Fruit fly (Drosophila melanogaster) whole organism, embryonic: Measurements from ENCODE around the gene CG14630.

Source experiments
- Abd-B ChIP-seq: fragments of 200-800 bp; sonication (Bioruptor generic); optimal IDR thresholded peaks from 2 replicates; lab custom pipeline; 2018; ENCODE audit warnings: missing biosample characterization, mild to moderate bottlenecking, missing genetic modification characterization, moderate library complexity
- Ada2b ChIP-seq: fragments of 200-800 bp; sonication (Bioruptor generic); IDR thresholded peaks from 2 replicates; pipeline ENCODE4 v1.3.6; 2022; ENCODE audit warnings: missing biosample characterization, missing genetic modification characterization
- Atf6 ChIP-seq: fragments of 200-800 bp; sonication (Bioruptor generic); IDR thresholded peaks from 2 replicates; pipeline ENCODE4 v1.3.6; 2022; ENCODE audit warnings: missing biosample characterization, missing genetic modification characterization
- B-H2 ChIP-seq: fragments of 200-800 bp; sonication (Bioruptor generic); optimal IDR thresholded peaks from 2 replicates; lab custom pipeline; 2018; ENCODE audit warnings: missing biosample characterization, mild to moderate bottlenecking, missing genetic modification characterization
- Bdp1 ChIP-seq: fragments of 200-800 bp; sonication (Bioruptor generic); optimal IDR thresholded peaks from 3 replicates; lab custom pipeline; 2016; ENCODE audit warnings: missing biosample characterization, missing genetic modification characterization
- CG10959 ChIP-seq: fragments of 200-800 bp; sonication (Bioruptor generic); IDR thresholded peaks from 2 replicates; pipeline ENCODE4 v1.3.6; 2022; ENCODE audit warnings: missing biosample characterization, missing genetic modification characterization
- CG11456 ChIP-seq: fragments of 200-800 bp; sonication (Bioruptor generic); IDR thresholded peaks from 3 replicates; pipeline ENCODE4 v1.3.6; 2022; ENCODE audit warnings: missing biosample characterization, missing genetic modification characterization
- CG12104 ChIP-seq: fragments of 200-800 bp; sonication (Bioruptor generic); optimal IDR thresholded peaks from 3 replicates; lab custom pipeline; 2016; ENCODE audit warnings: missing biosample characterization, missing genetic modification characterization
- CG12155 ChIP-seq: fragments of 200-800 bp; sonication (Bioruptor generic); optimal IDR thresholded peaks from 3 replicates; lab custom pipeline; 2016; ENCODE audit warnings: missing biosample characterization, missing genetic modification characterization
- CG12744 ChIP-seq: fragments of 200-800 bp; sonication (Bioruptor generic); optimal IDR thresholded peaks from 2 replicates; lab custom pipeline; 2016; ENCODE audit warnings: missing biosample characterization, missing genetic modification characterization
- CG13775 ChIP-seq: fragments of 200-800 bp; sonication (Bioruptor generic); optimal IDR thresholded peaks from 3 replicates; lab custom pipeline; 2017; ENCODE audit warnings: missing biosample characterization, mild to moderate bottlenecking, missing genetic modification characterization
- CG13894 ChIP-seq: fragments of 200-800 bp; sonication (Bioruptor generic); optimal IDR thresholded peaks from 3 replicates; lab custom pipeline; 2018; ENCODE audit warnings: missing biosample characterization, mild to moderate bottlenecking, missing genetic modification characterization, moderate library complexity
- CG16815 ChIP-seq: fragments of 200-800 bp; sonication (Bioruptor generic); optimal IDR thresholded peaks from 3 replicates; lab custom pipeline; 2017; ENCODE audit warnings: missing biosample characterization, mild to moderate bottlenecking, missing genetic modification characterization
- CG17361 ChIP-seq: fragments of 200-800 bp; sonication (Bioruptor generic); IDR thresholded peaks from 3 replicates; pipeline ENCODE4 v1.3.6; 2022; ENCODE audit warnings: missing biosample characterization, missing genetic modification characterization
- CG17568 ChIP-seq: fragments of 200-800 bp; sonication (Bioruptor generic); optimal IDR thresholded peaks from 2 replicates; lab custom pipeline; 2018; ENCODE audit warnings: missing biosample characterization, mild to moderate bottlenecking, missing genetic modification characterization, moderate library complexity
- CG2116 ChIP-seq: fragments of 200-800 bp; sonication (Bioruptor generic); optimal IDR thresholded peaks from 3 replicates; lab custom pipeline; 2018; ENCODE audit warnings: missing biosample characterization, mild to moderate bottlenecking, missing genetic modification characterization
- CG2202 ChIP-seq: fragments of 200-800 bp; sonication (Bioruptor generic); optimal IDR thresholded peaks from 2 replicates; lab custom pipeline; 2018; ENCODE audit warnings: missing biosample characterization, mild to moderate bottlenecking, missing genetic modification characterization
- CG30403 ChIP-seq: fragments of 200-800 bp; sonication (Bioruptor generic); optimal IDR thresholded peaks from 3 replicates; lab custom pipeline; 2016; ENCODE audit warnings: missing biosample characterization, missing genetic modification characterization
- CG3281 ChIP-seq: fragments of 200-800 bp; sonication (Bioruptor generic); optimal IDR thresholded peaks from 3 replicates; lab custom pipeline; 2017; ENCODE audit warnings: missing biosample characterization, mild to moderate bottlenecking, missing genetic modification characterization
- CG3838 ChIP-seq: fragments of 200-800 bp; sonication (Bioruptor generic); optimal IDR thresholded peaks from 3 replicates; lab custom pipeline; 2016; ENCODE audit warnings: missing biosample characterization, missing genetic modification characterization
- CG4617 ChIP-seq: fragments of 200-800 bp; sonication (Bioruptor generic); optimal IDR thresholded peaks from 3 replicates; lab custom pipeline; 2016; ENCODE audit warnings: missing biosample characterization, missing genetic modification characterization, borderline replicate concordance
- CG6791 ChIP-seq: fragments of 200-800 bp; sonication (Bioruptor generic); IDR thresholded peaks from 3 replicates; pipeline ENCODE4 v1.3.6; 2022; ENCODE audit warnings: missing biosample characterization, missing genetic modification characterization; ENCODE audit not compliant: partially characterized antibody
- CG6813 ChIP-seq: fragments of 200-800 bp; sonication (Bioruptor generic); optimal IDR thresholded peaks from 2 replicates; lab custom pipeline; 2017; ENCODE audit warnings: missing biosample characterization, missing genetic modification characterization, mild to moderate bottlenecking, moderate library complexity, missing genetic modification reagents
- CG8359 ChIP-seq: fragments of 200-800 bp; sonication (Bioruptor generic); optimal IDR thresholded peaks from 2 replicates; lab custom pipeline; 2017; ENCODE audit warnings: missing biosample characterization, mild to moderate bottlenecking, missing genetic modification characterization, borderline replicate concordance
- CG9727 ChIP-seq: fragments of 200-800 bp; sonication (Bioruptor generic); optimal IDR thresholded peaks from 3 replicates; lab custom pipeline; 2017; ENCODE audit warnings: missing biosample characterization, mild to moderate bottlenecking, missing genetic modification characterization
- CHES-1-like ChIP-seq: fragments of 200-800 bp; sonication (Bioruptor generic); optimal IDR thresholded peaks from 2 replicates; lab custom pipeline; 2016; ENCODE audit warnings: missing biosample characterization, missing genetic modification characterization
- Deaf1 ChIP-seq: fragments of 200-800 bp; optimal IDR thresholded peaks from 3 replicates; lab custom pipeline; 2019; ENCODE audit warnings: missing biosample characterization, mild to moderate bottlenecking, missing genetic modification characterization, moderate library complexity
- GATAe ChIP-seq: fragments of 200-800 bp; sonication (Bioruptor generic); conservative IDR thresholded peaks from 2 replicates; pipeline ENCODE4 v1.3.6; 2022; ENCODE audit warnings: missing biosample characterization, missing genetic modification characterization
- Gug ChIP-seq: fragments of 200-800 bp; sonication (Bioruptor generic); IDR thresholded peaks from 4 replicates; pipeline ENCODE4 v1.3.6; 2022; ENCODE audit warnings: missing biosample characterization, missing genetic modification characterization
- Hmx ChIP-seq: fragments of 200-800 bp; sonication (Bioruptor generic); optimal IDR thresholded peaks from 2 replicates; lab custom pipeline; 2016; ENCODE audit warnings: missing biosample characterization, missing genetic modification characterization
- Lim3 ChIP-seq: fragments of 200-800 bp; sonication (Bioruptor generic); IDR thresholded peaks from 2 replicates; pipeline ENCODE4 v1.3.6; 2022; ENCODE audit warnings: missing biosample characterization, missing genetic modification characterization
- NfI ChIP-seq: fragments of 200-800 bp; sonication (Bioruptor generic); optimal IDR thresholded peaks from 3 replicates; lab custom pipeline; 2018; ENCODE audit warnings: missing biosample characterization, mild to moderate bottlenecking, missing genetic modification characterization, moderate library complexity
- PHDP ChIP-seq: fragments of 200-800 bp; sonication (Bioruptor generic); optimal IDR thresholded peaks from 3 replicates; lab custom pipeline; 2018; ENCODE audit warnings: missing biosample characterization, mild to moderate bottlenecking, missing genetic modification characterization, moderate library complexity
- Stat92E ChIP-seq, 3 experiments: fragments of >200 bp in 2 of 3; fragments of 200-800 bp in 1 of 3; sonication (Bioruptor generic) in 1 of 3; optimal IDR thresholded peaks; 2 replicates each; lab custom pipeline; 2017 to 2019; ENCODE audit warnings: missing biosample characterization in 3 of 3, missing genetic modification characterization in 3 of 3, mild to moderate bottlenecking in 1 of 3, moderate library complexity in 1 of 3
- Vsx1 ChIP-seq: fragments of 200-800 bp; sonication (Bioruptor generic); optimal IDR thresholded peaks from 2 replicates; lab custom pipeline; 2017; ENCODE audit warnings: missing biosample characterization, mild to moderate bottlenecking, missing genetic modification characterization, missing genetic modification reagents
- chinmo ChIP-seq: fragments of 200-800 bp; sonication (Bioruptor generic); IDR thresholded peaks from 4 replicates; pipeline ENCODE4 v1.3.6; 2022; ENCODE audit warnings: missing biosample characterization, missing genetic modification characterization; ENCODE audit not compliant: partially characterized antibody
- chn ChIP-seq: fragments of 200-800 bp; sonication (Bioruptor generic); optimal IDR thresholded peaks from 2 replicates; lab custom pipeline; 2016; ENCODE audit warnings: missing biosample characterization, missing genetic modification characterization
- crol ChIP-seq: fragments of 200-800 bp; sonication (Bioruptor generic); IDR thresholded peaks from 2 replicates; pipeline ENCODE4 v1.3.6; 2022; ENCODE audit warnings: missing biosample characterization, missing genetic modification characterization
- dysf ChIP-seq: fragments of 200-800 bp; sonication (Bioruptor generic); IDR thresholded peaks from 3 replicates; pipeline ENCODE4 v1.3.6; 2022; ENCODE audit warnings: missing biosample characterization, missing genetic modification characterization
- emc ChIP-seq: fragments of 200-800 bp; sonication (Bioruptor generic); optimal IDR thresholded peaks from 2 replicates; lab custom pipeline; 2016; ENCODE audit warnings: missing biosample characterization, missing genetic modification characterization
- ind ChIP-seq: fragments of 200-800 bp; sonication (Bioruptor generic); optimal IDR thresholded peaks from 3 replicates; lab custom pipeline; 2016; ENCODE audit warnings: missing biosample characterization, missing genetic modification characterization
- ken ChIP-seq: fragments of 200-800 bp; sonication (Bioruptor generic); IDR thresholded peaks from 3 replicates; pipeline ENCODE4 v1.3.6; 2022; ENCODE audit warnings: missing biosample characterization, missing genetic modification characterization
- klu ChIP-seq: fragments of 200-800 bp; sonication (Bioruptor generic); IDR thresholded peaks from 2 replicates; pipeline ENCODE4 v1.3.6; 2022; ENCODE audit warnings: missing biosample characterization, missing genetic modification characterization
- pho ChIP-seq: fragments of 200-800 bp; sonication (Bioruptor generic); optimal IDR thresholded peaks from 2 replicates; lab custom pipeline; 2016; ENCODE audit warnings: missing biosample characterization, missing genetic modification characterization
- sc ChIP-seq, 3 experiments: fragments of >200 bp in 2 of 3; fragments of 200-800 bp in 1 of 3; sonication (Bioruptor generic) in 1 of 3; optimal IDR thresholded peaks; 2 replicates in 2 of 3; 3 replicates in 1 of 3; lab custom pipeline; 2017; ENCODE audit warnings: mild to moderate bottlenecking in 1 of 3, missing biosample characterization in 1 of 3, missing genetic modification characterization in 1 of 3, missing genetic modification reagents in 1 of 3
- slbo ChIP-seq: fragments of 200-800 bp; sonication (Bioruptor generic); IDR thresholded peaks from 2 replicates; pipeline ENCODE4 v1.3.6; 2022; ENCODE audit warnings: missing biosample characterization, missing genetic modification characterization
- sna ChIP-seq: fragments of 200-800 bp; sonication (Bioruptor generic); IDR thresholded peaks from 2 replicates; pipeline ENCODE4 v1.3.6; 2022; ENCODE audit warnings: missing biosample characterization, missing genetic modification characterization; ENCODE audit not compliant: partially characterized antibody
- stc ChIP-seq: fragments of 200-800 bp; sonication (Bioruptor generic); IDR thresholded peaks from 2 replicates; pipeline ENCODE4 v1.3.6; 2022; ENCODE audit warnings: missing biosample characterization, missing genetic modification characterization
- ttk ChIP-seq: fragments of 200-800 bp; sonication (Bioruptor generic); IDR thresholded peaks from 2 replicates; pipeline ENCODE4 v2.1.2; 2022; ENCODE audit warnings: missing biosample characterization, missing genetic modification characterization

The CG14630 gene

dm6 chrX:1052684-1053389, 21.5 kb downstream of the CG14630 start (continued):
- TF ChIP-seq B-H2 (GFP tag; lab: Kevin White, UChicago) (no peak), GATAe (GFP tag; lab: Robert Waterston, UW) (no peak), CG16815 (GFP tag; lab: Kevin White, UChicago) (peak; percentile 17), emc (GFP tag; lab: Kevin White, UChicago) (no peak), CG6813 (peak; percentile 19), Ada2b (GFP tag; lab: Robert Waterston, UW) (no peak), Stat92E (GFP tag; optimal IDR thresholded peaks at IDR 0.05; lab: Kevin White, UChicago) (no peak), CG17568 (no peak), Atf6 (GFP tag; lab: Robert Waterston, UW) (0 out of 2 replicates have a peak, but pooled peaks have one; percentile 33), pho (GFP tag; lab: Kevin White, UChicago) (no peak), CG2116 (GFP tag; lab: Kevin White, UChicago) (no peak), stc (GFP tag; lab: Robert Waterston, UW) (0 out of 2 replicates have a peak, but pooled peaks have one; percentile 13), sna (GFP tag; lab: Robert Waterston, UW) (no peak), chinmo (GFP tag; lab: Robert Waterston, UW) (no peak), sc (optimal IDR thresholded peaks at IDR 0.05; lab: Kevin White, UChicago) (no peak), sc (GFP tag; optimal IDR thresholded peaks at IDR 0.05; lab: Kevin White, UChicago) (no peak), CG13894 (tag; lab: Kevin White, UChicago) (no peak), CG13775 (GFP tag; lab: Kevin White, UChicago) (no peak), slbo (GFP tag; lab: Robert Waterston, UW) (peak; percentile 49), CG12744 (GFP tag; lab: Kevin White, UChicago) (no peak), ind (GFP tag; lab: Kevin White, UChicago) (peak; percentile 51), ttk (peak; percentile 41; the same call in 1 of the 2 replicates), CG12104 (no peak), CG6791 (no peak), Abd-B (GFP tag; lab: Kevin White, UChicago) (peak; percentile 34), ken (GFP tag; lab: Robert Waterston, UW) (0 out of 3 replicates have a peak, but pooled peaks have one; percentile 3), CG3838 (GFP tag; lab: Kevin White, UChicago) (no peak), Lim3 (GFP tag; lab: Robert Waterston, UW) (no peak), CG12155 (GFP tag; lab: Kevin White, UChicago) (no peak), CHES-1-like (GFP tag; lab: Kevin White, UChicago) (no peak), CG3281 (GFP tag; lab: Kevin White, UChicago) (no peak), CG30403 (peak; percentile 50), CG2202 (tag; lab: Kevin White, UChicago) (no peak), CG11456 (GFP tag; lab: Robert Waterston, UW) (0 out of 3 replicates have a peak, but pooled peaks have one; percentile 51), PHDP (tag; lab: Kevin White, UChicago) (peak; percentile 40), klu (GFP tag; lab: Robert Waterston, UW) (no peak), Hmx (no peak), CG8359 (GFP tag; lab: Kevin White, UChicago) (peak; percentile 26), dysf (peak; percentile 56; the same call in 2 of the 3 replicates), CG4617 (GFP tag; lab: Kevin White, UChicago) (no peak), crol (GFP tag; lab: Robert Waterston, UW) (no peak), Deaf1 (no peak), Bdp1 (no peak), Gug (GFP tag; lab: Robert Waterston, UW) (no peak), CG9727 (GFP tag; lab: Kevin White, UChicago) (peak; percentile 40), CG10959 (GFP tag; lab: Robert Waterston, UW) (no peak), CG17361 (GFP tag; lab: Robert Waterston, UW) (peak; percentile 44; the same call in 2 of the 3 replicates), Vsx1 (GFP tag; lab: Kevin White, UChicago) (no peak), NfI (no peak), chn (GFP tag; lab: Kevin White, UChicago) (peak; percentile 13)
